Fruit fly (Drosophila melanogaster) whole organism, embryonic: ENCODE measurements around the gene Jon99Fii.
A peak's percentile ranks its signal among the peaks of the same experiment; 100 is the strongest.

Experiments
- Ada2b ChIP-seq: fragments of 200-800 bp; sonication (Bioruptor generic); IDR thresholded peaks from 2 replicates; pipeline ENCODE4 v1.3.6; 2022; ENCODE audit warnings: missing biosample characterization, missing genetic modification characterization
- Aef1 ChIP-seq: fragments of 200-800 bp; sonication (Bioruptor generic); IDR thresholded peaks from 3 replicates; pipeline ENCODE4 v1.3.6; 2022; ENCODE audit warnings: missing biosample characterization, missing genetic modification characterization
- Bdp1 ChIP-seq: fragments of 200-800 bp; sonication (Bioruptor generic); optimal IDR thresholded peaks from 3 replicates; lab custom pipeline; 2016; ENCODE audit warnings: missing biosample characterization, missing genetic modification characterization
- Bteb2 ChIP-seq: fragments of 200-800 bp; sonication (Bioruptor generic); optimal IDR thresholded peaks from 2 replicates; lab custom pipeline; 2016; ENCODE audit warnings: missing biosample characterization, missing genetic modification characterization
- CG10959 ChIP-seq: fragments of 200-800 bp; sonication (Bioruptor generic); IDR thresholded peaks from 2 replicates; pipeline ENCODE4 v1.3.6; 2022; ENCODE audit warnings: missing biosample characterization, missing genetic modification characterization
- CG11247 ChIP-seq: fragments of 200-800 bp; sonication (Bioruptor generic); IDR thresholded peaks from 2 replicates; pipeline ENCODE4 v1.3.6; 2022; ENCODE audit warnings: missing biosample characterization, missing genetic modification characterization
- CG13287 ChIP-seq: fragments of 200-800 bp; sonication (Bioruptor generic); IDR thresholded peaks from 2 replicates; pipeline ENCODE4 v1.3.6; 2022; ENCODE audit warnings: missing biosample characterization, missing genetic modification characterization; ENCODE audit not compliant: partially characterized antibody
- CG14441 ChIP-seq: fragments of 200-800 bp; sonication (Bioruptor generic); IDR thresholded peaks from 2 replicates; pipeline ENCODE4 v1.3.6; 2022; ENCODE audit warnings: missing biosample characterization, missing genetic modification characterization
- CG17359 ChIP-seq: fragments of 200-800 bp; sonication (Bioruptor generic); optimal IDR thresholded peaks from 3 replicates; lab custom pipeline; 2018; ENCODE audit warnings: missing biosample characterization, mild to moderate bottlenecking, missing genetic modification characterization, moderate library complexity
- CG2202 ChIP-seq: fragments of 200-800 bp; sonication (Bioruptor generic); optimal IDR thresholded peaks from 2 replicates; lab custom pipeline; 2018; ENCODE audit warnings: missing biosample characterization, mild to moderate bottlenecking, missing genetic modification characterization
- CG2889 ChIP-seq: fragments of 200-800 bp; sonication (Bioruptor generic); IDR thresholded peaks from 3 replicates; pipeline ENCODE4 v1.3.6; 2022; ENCODE audit warnings: missing biosample characterization, missing genetic modification characterization
- CG30403 ChIP-seq: fragments of 200-800 bp; sonication (Bioruptor generic); optimal IDR thresholded peaks from 3 replicates; lab custom pipeline; 2016; ENCODE audit warnings: missing biosample characterization, missing genetic modification characterization
- CG3838 ChIP-seq: fragments of 200-800 bp; sonication (Bioruptor generic); optimal IDR thresholded peaks from 3 replicates; lab custom pipeline; 2016; ENCODE audit warnings: missing biosample characterization, missing genetic modification characterization
- CG3847 ChIP-seq: fragments of 200-800 bp; sonication (Bioruptor generic); IDR thresholded peaks from 2 replicates; pipeline ENCODE4 v1.3.6; 2022; ENCODE audit warnings: missing biosample characterization, missing genetic modification characterization
- CG42726 ChIP-seq: fragments of 200-800 bp; sonication (Bioruptor generic); IDR thresholded peaks from 2 replicates; pipeline ENCODE4 v1.3.6; 2022; ENCODE audit warnings: missing biosample characterization, missing genetic modification characterization; ENCODE audit not compliant: partially characterized antibody
- CG4617 ChIP-seq: fragments of 200-800 bp; sonication (Bioruptor generic); optimal IDR thresholded peaks from 3 replicates; lab custom pipeline; 2016; ENCODE audit warnings: missing biosample characterization, missing genetic modification characterization, borderline replicate concordance
- CG6272 ChIP-seq: fragments of 200-800 bp; sonication (Bioruptor generic); IDR thresholded peaks from 2 replicates; pipeline ENCODE4 v1.3.6; 2022; ENCODE audit warnings: missing biosample characterization, missing genetic modification characterization
- CHES-1-like ChIP-seq: fragments of 200-800 bp; sonication (Bioruptor generic); optimal IDR thresholded peaks from 2 replicates; lab custom pipeline; 2016; ENCODE audit warnings: missing biosample characterization, missing genetic modification characterization
- D19A ChIP-seq: fragments of 200-800 bp; optimal IDR thresholded peaks from 3 replicates; lab custom pipeline; 2019; ENCODE audit warnings: missing biosample characterization, mild to moderate bottlenecking, missing genetic modification characterization, moderate library complexity
- Dad ChIP-seq: fragments of 200-800 bp; sonication (Bioruptor generic); optimal IDR thresholded peaks from 3 replicates; lab custom pipeline; 2016; ENCODE audit warnings: missing biosample characterization, missing genetic modification characterization
- Dfd ChIP-seq, 2 experiments: fragments of >200 bp; optimal IDR thresholded peaks; 2 replicates each; lab custom pipeline; 2017; ENCODE audit warnings: missing biosample characterization in 2 of 2, missing genetic modification characterization in 2 of 2
- Doc2 ChIP-seq: fragments of 200-800 bp; sonication (Bioruptor generic); IDR thresholded peaks from 2 replicates; pipeline ENCODE4 v1.3.6; 2022; ENCODE audit warnings: missing biosample characterization, missing genetic modification characterization
- Ets65A ChIP-seq: fragments of 200-800 bp; sonication (Bioruptor generic); peaks from one replicate; lab custom pipeline; 2016; ENCODE audit warnings: missing biosample characterization, missing genetic modification characterization
- Gsc ChIP-seq: fragments of 200-800 bp; sonication (Bioruptor generic); IDR thresholded peaks from 2 replicates; pipeline ENCODE4 v1.3.6; 2022; ENCODE audit warnings: missing biosample characterization, missing genetic modification characterization
- Hr39 ChIP-seq: fragments of >200 bp; optimal IDR thresholded peaks from 2 replicates; lab custom pipeline; 2017
- Hr78 ChIP-seq, 2 experiments: fragments of 200-800 bp in 1 of 2; fragments of >200 bp in 1 of 2; sonication (Bioruptor generic) in 1 of 2; optimal IDR thresholded peaks; 2 replicates each; lab custom pipeline; 2017 to 2019; ENCODE audit warnings: missing biosample characterization in 2 of 2, missing genetic modification characterization in 2 of 2, mild to moderate bottlenecking in 1 of 2, moderate library complexity in 1 of 2
- Med ChIP-seq: fragments of 200-800 bp; sonication (Bioruptor generic); peaks from one replicate; lab custom pipeline; 2016; ENCODE audit warnings: missing biosample characterization, missing genetic modification characterization, mild to moderate bottlenecking, inconsistent platforms, moderate library complexity
- Pdp1 ChIP-seq, 2 experiments: fragments of 200-800 bp; sonication (Bioruptor generic); optimal IDR thresholded peaks; 3 replicates each; lab custom pipeline; 2016; ENCODE audit warnings: missing biosample characterization in 2 of 2, missing genetic modification characterization in 2 of 2, mild to moderate bottlenecking in 1 of 2, moderate library complexity in 1 of 2
- Sry-δ ChIP-seq: fragments of 200-800 bp; sonication (Bioruptor generic); optimal IDR thresholded peaks from 2 replicates; lab custom pipeline; 2016; ENCODE audit warnings: missing biosample characterization, missing genetic modification characterization
- abd-A ChIP-seq: fragments of 200-800 bp; sonication (Bioruptor generic); optimal IDR thresholded peaks from 3 replicates; lab custom pipeline; 2019; ENCODE audit warnings: missing biosample characterization, mild to moderate bottlenecking, missing genetic modification characterization, moderate library complexity
- amos ChIP-seq: fragments of 200-800 bp; sonication (Bioruptor generic); IDR thresholded peaks from 2 replicates; pipeline ENCODE4 v1.3.6; 2022; ENCODE audit warnings: missing biosample characterization, missing genetic modification characterization; ENCODE audit not compliant: partially characterized antibody
- ato ChIP-seq: fragments of 200-800 bp; sonication (Bioruptor generic); IDR thresholded peaks from 2 replicates; pipeline ENCODE4 v1.3.6; 2022; ENCODE audit warnings: missing biosample characterization, missing genetic modification characterization; ENCODE audit not compliant: partially characterized antibody
- bab2 ChIP-seq: fragments of 200-800 bp; sonication (Bioruptor generic); optimal IDR thresholded peaks from 2 replicates; lab custom pipeline; 2016; ENCODE audit warnings: missing biosample characterization, missing genetic modification characterization
- chm ChIP-seq: fragments of 200-800 bp; sonication (Bioruptor generic); IDR thresholded peaks from 2 replicates; pipeline ENCODE4 v1.3.6; 2022; ENCODE audit warnings: missing biosample characterization, missing genetic modification characterization
- cwo ChIP-seq: fragments of 200-800 bp; sonication (Bioruptor generic); optimal IDR thresholded peaks from 3 replicates; lab custom pipeline; 2017; ENCODE audit warnings: missing biosample characterization, missing genetic modification characterization, mild to moderate bottlenecking, moderate library complexity, missing genetic modification reagents
- dimm ChIP-seq: fragments of 200-800 bp; sonication (Bioruptor generic); IDR thresholded peaks from 2 replicates; pipeline ENCODE4 v1.3.6; 2022; ENCODE audit warnings: missing biosample characterization, missing genetic modification characterization
- en ChIP-seq: fragments of 200-800 bp; sonication (Bioruptor generic); optimal IDR thresholded peaks from 2 replicates; lab custom pipeline; 2016; ENCODE audit warnings: missing biosample characterization, missing genetic modification characterization
- jing ChIP-seq: fragments of 200-800 bp; sonication (Bioruptor generic); optimal IDR thresholded peaks from 2 replicates; lab custom pipeline; 2018; ENCODE audit warnings: missing biosample characterization, mild to moderate bottlenecking, missing genetic modification characterization
- jumu ChIP-seq: fragments of 200-800 bp; sonication (Bioruptor generic); optimal IDR thresholded peaks from 3 replicates; lab custom pipeline; 2016; ENCODE audit warnings: missing biosample characterization, missing genetic modification characterization
- kni ChIP-seq: fragments of 200-800 bp; sonication (Bioruptor generic); optimal IDR thresholded peaks from 3 replicates; lab custom pipeline; 2017; ENCODE audit warnings: mild to moderate bottlenecking, missing biosample characterization, missing genetic modification reagents, missing genetic modification characterization
- otp ChIP-seq: fragments of 200-800 bp; sonication (Bioruptor generic); IDR thresholded peaks from 3 replicates; pipeline ENCODE4, ENCODE4 v1.3.6; 2022; ENCODE audit warnings: missing biosample characterization, missing genetic modification characterization
- pzg ChIP-seq: fragments of 200-800 bp; sonication (Bioruptor generic); optimal IDR thresholded peaks from 3 replicates; lab custom pipeline; 2018; ENCODE audit warnings: missing biosample characterization, mild to moderate bottlenecking, missing genetic modification characterization, moderate library complexity
- ro ChIP-seq: fragments of 200-800 bp; sonication (Bioruptor generic); IDR thresholded peaks from 2 replicates; pipeline ENCODE4 v1.3.6; 2022; ENCODE audit warnings: missing biosample characterization, missing genetic modification characterization
- tna ChIP-seq: fragments of 200-800 bp; sonication (Bioruptor generic); IDR thresholded peaks from 2 replicates; pipeline ENCODE4 v1.3.6; 2022; ENCODE audit warnings: missing biosample characterization, missing genetic modification characterization; ENCODE audit not compliant: partially characterized antibody
- wek ChIP-seq: fragments of 200-800 bp; sonication (Bioruptor generic); optimal IDR thresholded peaks from 3 replicates; lab custom pipeline; 2018; ENCODE audit warnings: missing biosample characterization, mild to moderate bottlenecking, missing genetic modification characterization, moderate library complexity
- z ChIP-seq: fragments of 200-800 bp; sonication (Bioruptor generic); IDR thresholded peaks from 3 replicates; pipeline ENCODE4 v1.3.6; 2022; ENCODE audit warnings: missing biosample characterization, missing genetic modification characterization

The Jon99Fii gene

dm6 chr3R:30525629-30526028 lies 37.9 kb upstream of the Jon99Fii start (continued):
- TF ChIP-seq bab2 (GFP tag; lab: Kevin White, UChicago): no peak
- no peak for TF ChIP-seq wek (GFP tag; lab: Kevin White, UChicago)
- TF ChIP-seq CG10959 (GFP tag; lab: Robert Waterston, UW): no peak
- peak; percentile 63 for TF ChIP-seq Med (GFP tag; lab: Kevin White, UChicago)
- TF ChIP-seq CG3847 (GFP tag; lab: Robert Waterston, UW): no peak
- no peak for TF ChIP-seq CG17359 (tag; lab: Kevin White, UChicago)
- TF ChIP-seq otp: no peak
- no peak for TF ChIP-seq z (GFP tag; lab: Robert Waterston, UW)
- TF ChIP-seq jumu (GFP tag; lab: Kevin White, UChicago): no peak
- no peak for TF ChIP-seq CG2889 (GFP tag; lab: Robert Waterston, UW)
- TF ChIP-seq Ets65A (GFP tag; lab: Kevin White, UChicago): peak; percentile 56
- 0 out of 2 replicates have a peak, but pooled peaks have one; percentile 21 for TF ChIP-seq Ada2b (GFP tag; lab: Robert Waterston, UW)
- no peak for TF ChIP-seq CG6272 (GFP tag; lab: Robert Waterston, UW)
- TF ChIP-seq Aef1 (GFP tag; lab: Robert Waterston, UW): peak; percentile 12; the same call in 1 of the 3 replicates
- TF ChIP-seq ato (GFP tag; lab: Robert Waterston, UW): no peak
- no peak for TF ChIP-seq tna (GFP tag; lab: Robert Waterston, UW)
- TF ChIP-seq Bdp1: no peak
- TF ChIP-seq CG4617 (GFP tag; lab: Kevin White, UChicago): no peak
- TF ChIP-seq amos (GFP tag; lab: Robert Waterston, UW): no peak
- no peak for TF ChIP-seq cwo (GFP tag; lab: Kevin White, UChicago)
- TF ChIP-seq CG30403 (GFP tag; lab: Kevin White, UChicago): no peak
- no peak for TF ChIP-seq Bteb2 (GFP tag; lab: Kevin White, UChicago)
- TF ChIP-seq Pdp1 (GFP tag; optimal IDR thresholded peaks at IDR 0.05; lab: Kevin White, UChicago): no peak
- TF ChIP-seq CG42726: no peak

dm6 chr3R:30518274-30518873 lies 30.6 kb upstream of the Jon99Fii start:
- peak; percentile 90 for TF ChIP-seq Ets65A (GFP tag; lab: Kevin White, UChicago)
- 0 out of 2 replicates have a peak, but pooled peaks have one; percentile 9 for TF ChIP-seq Gsc
- TF ChIP-seq Hr39 (lab: Kevin White, UChicago): peak; percentile 78
- no peak for TF ChIP-seq CG13287 (GFP tag; lab: Robert Waterston, UW)
- TF ChIP-seq dimm: peak; percentile 21; the same call in 1 of the 2 replicates
- no peak for TF ChIP-seq jing

dm6 chr3R:30514255-30514827 lies 26.6 kb upstream of the Jon99Fii start, which contains the start of the genes CG31524 and CG9698:
Gene CG31524, minus strand, starts transcription at chr3R:30514355.
Gene CG9698, plus strand, starts transcription at chr3R:30514777.
- no peak for TF ChIP-seq CG14441
- TF ChIP-seq Hr78 (GFP tag; optimal IDR thresholded peaks at IDR 0.05; lab: Kevin White, UChicago): peak in 1 of 2 experiments; percentile 44
- no peak for TF ChIP-seq Dfd (GFP tag; optimal IDR thresholded peaks at IDR 0.05; lab: Kevin White, UChicago)

dm6 chr3R:30512114-30512513 lies 24.4 kb upstream of the Jon99Fii start, which contains the start of gene PH4alphaNE2:
Gene PH4alphaNE2, minus strand, starts transcription at chr3R:30512214.
- no peak for TF ChIP-seq pzg
- no peak for TF ChIP-seq Doc2
- no peak for TF ChIP-seq kni (GFP tag; lab: Kevin White, UChicago)
- no peak for TF ChIP-seq tna (GFP tag; lab: Robert Waterston, UW)
- no peak for TF ChIP-seq CG11247 (GFP tag; lab: Robert Waterston, UW)
- no peak for TF ChIP-seq CG2202 (tag; lab: Kevin White, UChicago)
- TF ChIP-seq en (GFP tag; lab: Kevin White, UChicago): no peak
- TF ChIP-seq D19A (tag; lab: Kevin White, UChicago): no peak
- no peak for TF ChIP-seq abd-A (tag; lab: Kevin White, UChicago)
- TF ChIP-seq ro: no peak
- no peak for TF ChIP-seq ato (GFP tag; lab: Robert Waterston, UW)
- no peak for TF ChIP-seq chm
- TF ChIP-seq CHES-1-like (GFP tag; lab: Kevin White, UChicago): no peak
- no peak for TF ChIP-seq Dad
- TF ChIP-seq Sry-δ (GFP tag; lab: Kevin White, UChicago): no peak
- no peak for TF ChIP-seq CG3838 (GFP tag; lab: Kevin White, UChicago)
